Worm (Caenorhabditis elegans) whole organism, L2 larva: ENCODE data around the gene ccg-1.
A peak's percentile ranks its signal among the peaks of the same experiment; 100 is the strongest.
"Not testable (repeated sequence)": the region's sequence is repeated elsewhere in the genome, so short reads cannot be mapped to it uniquely, and the experiment has no call there.

ENCODE experiments used
- C34F6.9 ChIP-seq: fragments of 150-350 bp; optimal IDR thresholded peaks from 2 replicates; lab custom pipeline; 2014; ENCODE audit warnings: missing biosample characterization, missing genetic modification characterization
- F13H6.1 ChIP-seq: sonication (generic microtip); optimal IDR thresholded peaks from 2 replicates; lab custom pipeline; 2016; ENCODE audit warnings: missing genetic modification characterization, missing compliant biosample characterization
- ZK546.5 ChIP-seq: sonication (generic microtip); optimal IDR thresholded peaks from 2 replicates; lab custom pipeline; 2017; ENCODE audit warnings: missing biosample characterization, missing genetic modification characterization
- aly-2 ChIP-seq: fragments of 150-350 bp; optimal IDR thresholded peaks from 2 replicates; lab custom pipeline; 2014; ENCODE audit warnings: missing biosample characterization, missing genetic modification characterization
- ama-1 ChIP-seq: fragments of 150-350 bp; optimal IDR thresholded peaks from 2 replicates; lab custom pipeline; 2018; ENCODE audit warnings: inconsistent platforms
- blmp-1 ChIP-seq: sonication (generic microtip); optimal IDR thresholded peaks from 2 replicates; lab custom pipeline; 2017; ENCODE audit warnings: missing genetic modification characterization, mild to moderate bottlenecking, missing compliant biosample characterization, antibody characterized with exemption, moderate library complexity; ENCODE audit not compliant: insufficient read depth
- crh-2 ChIP-seq: sonication (generic microtip); optimal IDR thresholded peaks from 2 replicates; lab custom pipeline; 2017; ENCODE audit warnings: missing biosample characterization, missing genetic modification characterization
- dmd-4 ChIP-seq: sonication (generic microtip); optimal IDR thresholded peaks from 2 replicates; lab custom pipeline; 2017; ENCODE audit warnings: missing biosample characterization, missing genetic modification characterization
- egl-27 ChIP-seq: sonication (generic microtip); optimal IDR thresholded peaks from 3 replicates; lab custom pipeline; 2017; ENCODE audit warnings: missing biosample characterization, missing genetic modification reagents, missing genetic modification characterization
- lin-11 ChIP-seq: fragments of 150-350 bp; sonication (generic microtip); optimal IDR thresholded peaks from 2 replicates; lab custom pipeline; 2014; ENCODE audit warnings: missing biosample characterization, missing genetic modification characterization, inconsistent platforms, mixed read lengths
- lin-13 ChIP-seq: fragments of 150-350 bp; optimal IDR thresholded peaks from 2 replicates; lab custom pipeline; 2014; ENCODE audit warnings: missing biosample characterization, missing genetic modification reagents, missing genetic modification characterization
- lin-39 ChIP-seq: fragments of 150-350 bp; optimal IDR thresholded peaks from 2 replicates; lab custom pipeline; 2014; ENCODE audit warnings: missing biosample characterization, missing genetic modification reagents, missing genetic modification characterization
- lsy-2 ChIP-seq, 2 experiments: fragments of 150-350 bp in 1 of 2; sonication (generic microtip) in 1 of 2; optimal IDR thresholded peaks; 2 replicates each; lab custom pipeline; 2014 to 2017; ENCODE audit warnings: missing biosample characterization in 2 of 2, missing genetic modification characterization in 2 of 2
- mbf-1 ChIP-seq: sonication (generic microtip); optimal IDR thresholded peaks from 2 replicates; lab custom pipeline; 2017; ENCODE audit warnings: missing biosample characterization, missing genetic modification characterization
- mdl-1 ChIP-seq, 2 experiments: fragments of 150-350 bp in 1 of 2; sonication (generic microtip) in 1 of 2; optimal IDR thresholded peaks; 2 replicates each; lab custom pipeline; 2017; ENCODE audit warnings: missing biosample characterization in 2 of 2, missing genetic modification characterization in 2 of 2
- nhr-11 ChIP-seq: fragments of 150-350 bp; optimal IDR thresholded peaks from 2 replicates; lab custom pipeline; 2014; ENCODE audit warnings: missing biosample characterization, missing genetic modification characterization
- nhr-21 ChIP-seq: fragments of 150-350 bp; optimal IDR thresholded peaks from 2 replicates; lab custom pipeline; 2014; ENCODE audit warnings: missing biosample characterization, missing genetic modification characterization
- nhr-23 ChIP-seq: fragments of 150-350 bp; optimal IDR thresholded peaks from 2 replicates; lab custom pipeline; 2014; ENCODE audit warnings: missing biosample characterization, missing genetic modification reagents, missing genetic modification characterization
- nhr-6 ChIP-seq: fragments of 150-350 bp; optimal IDR thresholded peaks from 2 replicates; lab custom pipeline; 2014; ENCODE audit warnings: missing biosample characterization, missing genetic modification characterization
- peb-1 ChIP-seq: fragments of 150-350 bp; optimal IDR thresholded peaks from 2 replicates; lab custom pipeline; 2014; ENCODE audit warnings: missing biosample characterization, missing genetic modification characterization
- sem-4 ChIP-seq: fragments of 150-350 bp; optimal IDR thresholded peaks from 2 replicates; lab custom pipeline; 2014; ENCODE audit warnings: missing biosample characterization, missing genetic modification reagents, missing genetic modification characterization
- skn-1 ChIP-seq: sonication (generic microtip); optimal IDR thresholded peaks from 2 replicates; lab custom pipeline; 2017; ENCODE audit warnings: missing biosample characterization, missing genetic modification characterization
- sma-9 ChIP-seq, 2 experiments: fragments of 150-350 bp in 1 of 2; sonication (generic microtip) in 1 of 2; optimal IDR thresholded peaks; 2 replicates each; lab custom pipeline; 2014 to 2016; ENCODE audit warnings: missing genetic modification characterization in 2 of 2, mild to moderate bottlenecking in 1 of 2, missing biosample characterization in 1 of 2, missing compliant biosample characterization in 1 of 2, missing genetic modification reagents in 1 of 2, moderate library complexity in 1 of 2
- snpc-4 ChIP-seq: fragments of 150-350 bp; optimal IDR thresholded peaks from 2 replicates; lab custom pipeline; 2014; ENCODE audit warnings: missing biosample characterization, missing genetic modification characterization
- unc-39 ChIP-seq: fragments of 150-350 bp; optimal IDR thresholded peaks from 2 replicates; lab custom pipeline; 2014; ENCODE audit warnings: missing biosample characterization, missing genetic modification characterization
- unc-55 ChIP-seq: fragments of 150-350 bp; sonication (generic microtip); optimal IDR thresholded peaks from 3 replicates; lab custom pipeline; 2014; ENCODE audit warnings: missing biosample characterization, missing genetic modification reagents, missing genetic modification characterization
- zag-1 ChIP-seq: fragments of 150-350 bp; optimal IDR thresholded peaks from 2 replicates; lab custom pipeline; 2014; ENCODE audit warnings: missing biosample characterization, missing genetic modification characterization
- ztf-1 ChIP-seq: fragments of 200-800 bp; sonication (Bioruptor generic); conservative IDR thresholded peaks from 2 replicates; pipeline ENCODE4 v1.3.6; 2022; ENCODE audit warnings: missing genetic modification characterization, missing compliant biosample characterization
- ztf-11 ChIP-seq: sonication (generic microtip); optimal IDR thresholded peaks from 2 replicates; lab custom pipeline; 2017; ENCODE audit warnings: missing biosample characterization, missing genetic modification characterization
- ztf-4 ChIP-seq: fragments of 150-350 bp; optimal IDR thresholded peaks from 2 replicates; lab custom pipeline; 2014; ENCODE audit warnings: missing biosample characterization, missing genetic modification characterization

Gene ccg-1

ce11 chrIV:15275363-15275854, at the start of gene ccg-1:
ccg-1 (minus strand) TSS chrIV:15275804.
- TF ChIP-seq nhr-21 (no peak), snpc-4 (tag; lab: Kevin White, UChicago) (no peak), C34F6.9 (tag; lab: Kevin White, UChicago) (peak; percentile 13), lin-11 (no peak), ama-1 (lab: Kevin White, UChicago) (peak; percentile 60), peb-1 (tag; lab: Kevin White, UChicago) (no peak), unc-55 (no peak)

- TF ChIP-seq sma-9 (GFP tag; optimal IDR thresholded peaks at IDR 0.05; lab: Kevin White, UChicago) (no peak), sma-9 (tag; optimal IDR thresholded peaks at IDR 0.05; lab: Kevin White, UChicago) (no peak), sem-4 (tag; lab: Kevin White, UChicago) (no peak), blmp-1 (tag; lab: Kevin White, UChicago) (no peak), skn-1 (tag; lab: Kevin White, UChicago) (no peak), lin-13 (GFP tag; lab: Kevin White, UChicago) (no peak), nhr-6 (tag; lab: Kevin White, UChicago) (no peak), unc-39 (tag; lab: Kevin White, UChicago) (no peak), ztf-11 (tag; lab: Kevin White, UChicago) (no peak), aly-2 (no peak), F13H6.1 (tag; lab: Kevin White, UChicago) (no peak), zag-1 (tag; lab: Kevin White, UChicago) (no peak), lin-39 (tag; lab: Kevin White, UChicago) (no peak)
- TF ChIP-seq, all 48 proteins: peak for 0
Measured at ce11 chrIV:15323593-15323992, 48.0 kb upstream of the ccg-1 start, which contains the start of gene tbx-39. tbx-39 (plus strand) TSS chrIV:15323893.

- TF ChIP-seq skn-1 (tag; lab: Kevin White, UChicago): no peak
- TF ChIP-seq mbf-1 (tag; lab: Kevin White, UChicago): no peak
- no peak for TF ChIP-seq ztf-4 (tag; lab: Kevin White, UChicago)
- no peak for TF ChIP-seq nhr-23 (tag; lab: Kevin White, UChicago)
- no peak for TF ChIP-seq egl-27 (tag; lab: Kevin White, UChicago)
Measured at ce11 chrIV:15321279-15321678, 45.7 kb upstream of the ccg-1 start, which contains the start of gene Y73F8A.15. Y73F8A.15 (plus strand) TSS chrIV:15321579.

- not testable (repeated sequence) for TF ChIP-seq ztf-11 (tag; lab: Kevin White, UChicago); dmd-4; skn-1 (tag; lab: Kevin White, UChicago)
Measured at ce11 chrIV:15318982-15319381, 43.4 kb upstream of the ccg-1 start, which contains the start of gene Y73F8A.14. Y73F8A.14 (minus strand) TSS chrIV:15319082.

ce11 chrIV:15315502-15315901, 39.9 kb upstream of the ccg-1 start:
- TF ChIP-seq nhr-6 (tag; lab: Kevin White, UChicago) (no peak), lsy-2 (tag; optimal IDR thresholded peaks at IDR 0.05; lab: Kevin White, UChicago) (no peak), nhr-11 (tag; lab: Kevin White, UChicago) (no peak), ztf-1 (GFP tag; lab: Robert Waterston, UW) (no peak), zag-1 (tag; lab: Kevin White, UChicago) (no peak), ztf-4 (tag; lab: Kevin White, UChicago) (no peak), lin-11 (no peak), unc-39 (tag; lab: Kevin White, UChicago) (no peak)

- TF ChIP-seq C34F6.9 (tag; lab: Kevin White, UChicago): peak; percentile 19
- no peak for TF ChIP-seq ZK546.5 (tag; lab: Kevin White, UChicago)
- TF ChIP-seq mdl-1 (tag; optimal IDR thresholded peaks at IDR 0.05; lab: Kevin White, UChicago): no peak
- no peak for TF ChIP-seq crh-2 (tag; lab: Kevin White, UChicago)
- TF ChIP-seq unc-39 (tag; lab: Kevin White, UChicago): no peak
- TF ChIP-seq, all 48 proteins: peak for 1
Measured at ce11 chrIV:15312008-15312407, 36.4 kb upstream of the ccg-1 start, which contains the start of gene Y73F8A.13. Y73F8A.13 (plus strand) TSS chrIV:15312247.
